Fruit fly (Drosophila melanogaster): ENCODE data around the gene elgi.

The elgi gene

dm6 chr3L:15956448-15957010, at the start of gene elgi:
TSS of gene elgi (plus strand) at chr3L:15956550.
- TF ChIP-seq CG17801 (GFP tag; optimal IDR thresholded peaks at IDR 0.05; ENCODE audit: partially characterized antibody), result peak; percentile 47

dm6 chr3L:15921043-15921621, 35.2 kb upstream of the elgi start:
- no peak for TF ChIP-seq CG17801 (GFP tag; optimal IDR thresholded peaks at IDR 0.05; ENCODE audit: partially characterized antibody)

dm6 chr3L:15923352-15923751, 33.0 kb upstream of the elgi start:
- TF ChIP-seq CG17801 (GFP tag; optimal IDR thresholded peaks at IDR 0.05; ENCODE audit: partially characterized antibody), result no peak

DNA sequence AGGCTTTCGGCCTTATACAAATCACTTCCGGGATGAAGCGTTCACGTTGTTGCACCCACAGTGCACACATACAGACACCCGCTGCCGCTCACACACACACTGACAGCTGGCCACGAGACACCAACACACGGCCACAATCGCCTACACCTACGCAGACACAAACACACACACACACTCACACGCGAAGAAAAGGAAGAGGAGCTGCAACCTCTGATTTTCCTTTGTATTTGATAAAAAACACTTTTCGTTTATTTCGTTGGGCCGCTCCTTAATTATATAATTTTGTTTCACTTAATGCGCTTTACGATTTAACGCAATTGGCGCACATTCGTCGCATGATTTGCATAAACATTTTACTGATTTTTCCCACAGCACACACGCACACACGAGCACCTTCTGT, 32.0 kb upstream of the elgi start:
- TF ChIP-seq CG17801 (GFP tag; optimal IDR thresholded peaks at IDR 0.05; ENCODE audit: partially characterized antibody), result no peak

DNA sequence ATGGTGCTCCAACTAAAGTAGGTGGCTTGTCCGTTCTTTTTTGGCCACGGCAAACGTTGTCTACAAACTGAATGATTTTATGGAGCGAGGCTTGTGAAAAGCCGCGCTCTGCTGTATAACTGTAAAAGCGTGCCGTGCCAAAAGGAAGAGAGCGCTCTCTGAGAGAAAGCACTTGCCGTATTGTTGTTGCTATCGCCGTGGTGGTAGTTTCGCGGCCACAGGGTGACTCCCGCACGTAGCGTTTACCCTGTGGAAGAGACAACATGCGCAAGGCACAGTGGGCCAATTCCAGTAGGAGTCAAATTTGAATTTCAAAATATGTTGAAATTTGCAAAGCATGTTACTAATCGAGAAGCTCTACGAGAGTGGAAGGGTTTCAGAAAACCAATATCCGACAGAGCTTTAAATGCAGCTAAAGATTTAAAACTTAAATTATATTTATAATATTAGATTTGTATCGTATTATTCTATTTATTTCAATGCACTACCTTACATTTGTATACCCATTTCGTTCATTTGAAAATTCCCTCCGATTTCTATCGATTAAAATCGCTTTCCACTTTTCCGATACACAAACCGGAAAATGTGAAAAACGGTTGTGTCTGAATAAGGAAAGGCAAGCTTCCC, 31.4 kb upstream of the elgi start, which contains the start of gene sff:
Gene sff (minus strand): TSS at position 51 of the 627 bp plus-strand sequence.
- peak; percentile 66 for TF ChIP-seq CG17801 (GFP tag; optimal IDR thresholded peaks at IDR 0.05; ENCODE audit: partially characterized antibody)

DNA sequence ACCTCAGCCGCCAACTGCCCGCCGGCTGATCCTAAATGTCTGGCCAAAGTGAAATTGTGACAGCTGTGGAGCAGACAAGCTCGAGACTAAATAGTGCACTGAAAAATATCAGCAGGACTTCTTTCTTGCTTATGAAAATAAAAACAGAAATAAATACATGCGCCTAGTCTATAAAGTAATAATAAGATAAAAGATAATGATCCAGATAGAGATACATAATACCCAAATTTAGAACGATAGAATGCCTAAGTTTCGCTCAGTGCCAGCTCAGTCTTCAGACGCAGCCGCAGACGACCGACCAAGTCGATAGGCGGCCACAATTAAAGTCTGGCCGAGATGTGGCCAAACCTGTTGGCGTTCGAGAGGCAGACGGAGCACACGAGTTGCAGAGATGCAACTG, 15.5 kb upstream of the elgi start:
- TF ChIP-seq CG17801 (GFP tag; optimal IDR thresholded peaks at IDR 0.05; ENCODE audit: partially characterized antibody), result no peak

- peak; percentile 17 for TF ChIP-seq CG17801 (GFP tag; optimal IDR thresholded peaks at IDR 0.05; ENCODE audit: partially characterized antibody)
Measured at dm6 chr3L:15952287-15952686, 4.1 kb upstream of the elgi start.

DNA sequence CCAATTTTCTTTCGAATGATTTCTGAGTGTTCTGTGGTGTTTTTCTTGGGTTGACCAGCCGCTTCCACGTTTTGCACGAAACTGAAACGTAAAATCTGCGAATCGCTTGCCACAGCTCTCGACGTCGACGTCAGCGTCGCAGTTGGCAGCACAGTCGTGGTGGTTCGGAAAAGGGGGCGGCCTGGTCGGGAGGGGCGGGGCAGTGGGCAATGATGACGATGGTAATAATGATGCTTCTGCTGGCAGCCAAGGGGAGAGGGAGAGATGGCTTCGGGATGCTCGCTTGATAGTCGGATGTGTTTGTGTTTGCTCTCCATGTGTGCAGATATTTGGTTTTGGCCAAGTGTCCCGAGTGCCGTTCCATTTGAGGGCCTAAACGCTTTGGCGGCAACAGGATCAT, 3.4 kb upstream of the elgi start:
- no peak for TF ChIP-seq CG17801 (GFP tag; optimal IDR thresholded peaks at IDR 0.05; ENCODE audit: partially characterized antibody)

DNA sequence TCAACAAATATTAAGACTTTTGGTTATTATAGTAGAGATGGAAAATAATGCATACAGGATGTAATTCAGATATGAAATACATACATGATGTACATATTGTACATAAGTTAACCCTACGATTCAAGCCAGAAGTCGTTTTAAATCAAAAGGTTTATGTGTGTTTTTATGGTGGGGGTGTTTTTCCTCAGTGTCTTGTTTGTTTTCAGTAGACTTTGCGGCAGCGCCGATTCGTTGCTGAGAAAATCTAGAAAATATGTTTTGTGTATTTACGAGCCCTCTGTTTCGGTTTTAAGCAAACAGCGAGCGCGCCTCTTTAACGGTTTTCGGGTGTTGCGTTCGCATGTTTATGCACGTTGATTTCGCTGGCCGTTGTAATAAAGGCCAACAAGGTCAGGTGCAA, 2.5 kb upstream of the elgi start:
- no peak for TF ChIP-seq CG17801 (GFP tag; optimal IDR thresholded peaks at IDR 0.05; ENCODE audit: partially characterized antibody)

DNA sequence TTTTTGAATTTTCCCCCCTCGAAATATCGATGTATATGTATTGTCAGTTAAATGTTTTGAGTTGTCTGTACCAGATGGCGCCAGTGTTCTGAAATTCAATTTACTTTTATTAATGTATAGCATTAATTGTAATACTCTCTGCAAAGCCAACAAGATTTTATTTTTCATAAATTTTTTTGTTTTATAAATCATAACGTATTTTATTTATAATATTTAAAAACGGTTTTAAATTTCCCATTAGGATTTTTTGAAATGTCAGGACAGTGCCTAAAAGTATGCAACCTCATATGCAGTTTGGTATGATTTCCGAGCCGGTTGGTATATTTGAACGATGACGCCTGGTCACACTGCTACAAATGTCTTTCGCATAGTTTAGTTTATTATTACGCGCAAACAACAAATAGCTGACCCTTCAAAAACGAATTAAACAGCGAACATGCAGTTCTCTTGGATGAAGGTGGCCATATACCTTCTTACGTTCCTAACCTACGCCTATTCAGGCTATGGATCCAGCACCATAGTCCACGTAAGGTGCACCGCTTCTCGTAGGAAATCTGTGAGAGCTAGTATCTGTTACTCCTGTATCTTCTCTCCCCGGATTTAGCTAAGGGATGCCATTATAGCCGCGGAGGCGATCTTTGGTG, 1.4 kb upstream of the elgi start, which contains the start of the genes Pka-C3 and GXIVsPLA2:
Gene Pka-C3 (minus strand): TSS at position 14 of the 644 bp plus-strand sequence.
Gene GXIVsPLA2 (plus strand): TSS at position 313 of the 644 bp plus-strand sequence.
- TF ChIP-seq CG17801 (GFP tag; optimal IDR thresholded peaks at IDR 0.05; ENCODE audit: partially characterized antibody), result no peak

DNA sequence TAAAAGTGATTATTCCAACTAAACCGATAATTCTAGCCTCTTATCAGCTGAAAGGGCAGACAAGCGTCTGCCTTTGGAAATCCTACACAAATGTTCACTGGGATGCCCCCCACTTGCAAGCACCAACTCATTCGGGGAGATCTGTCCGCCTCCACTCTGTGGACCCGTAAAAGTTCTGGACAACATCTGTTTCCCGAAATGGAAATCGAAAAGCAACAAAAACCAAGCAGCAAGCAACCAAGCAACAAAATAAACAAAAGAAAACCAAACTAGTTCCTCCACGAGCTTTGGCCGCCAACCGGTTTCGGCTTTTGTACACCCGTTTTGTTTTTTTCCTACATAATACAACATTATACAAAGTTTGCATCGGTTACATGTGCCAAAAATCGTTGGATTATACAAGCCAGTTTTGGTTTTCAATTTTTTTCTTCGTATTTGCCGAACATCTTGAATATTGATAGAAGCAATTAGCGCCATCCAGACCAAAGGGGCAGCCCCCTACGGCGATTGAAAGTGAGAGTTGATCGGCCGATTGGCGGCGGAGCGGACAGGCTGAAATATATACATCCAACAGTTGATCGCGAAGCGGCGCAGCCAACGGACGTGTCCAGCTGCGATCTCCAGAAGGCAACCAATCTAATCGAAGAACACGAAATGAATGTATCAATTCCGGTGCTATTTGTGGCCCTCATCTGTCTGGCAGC, 2.4 kb downstream of the elgi start, which contains the start of gene CG17032:
Gene CG17032 (plus strand): TSS at position 232 of the 704 bp plus-strand sequence.
- no peak for TF ChIP-seq CG17801 (GFP tag; optimal IDR thresholded peaks at IDR 0.05; ENCODE audit: partially characterized antibody)

DNA sequence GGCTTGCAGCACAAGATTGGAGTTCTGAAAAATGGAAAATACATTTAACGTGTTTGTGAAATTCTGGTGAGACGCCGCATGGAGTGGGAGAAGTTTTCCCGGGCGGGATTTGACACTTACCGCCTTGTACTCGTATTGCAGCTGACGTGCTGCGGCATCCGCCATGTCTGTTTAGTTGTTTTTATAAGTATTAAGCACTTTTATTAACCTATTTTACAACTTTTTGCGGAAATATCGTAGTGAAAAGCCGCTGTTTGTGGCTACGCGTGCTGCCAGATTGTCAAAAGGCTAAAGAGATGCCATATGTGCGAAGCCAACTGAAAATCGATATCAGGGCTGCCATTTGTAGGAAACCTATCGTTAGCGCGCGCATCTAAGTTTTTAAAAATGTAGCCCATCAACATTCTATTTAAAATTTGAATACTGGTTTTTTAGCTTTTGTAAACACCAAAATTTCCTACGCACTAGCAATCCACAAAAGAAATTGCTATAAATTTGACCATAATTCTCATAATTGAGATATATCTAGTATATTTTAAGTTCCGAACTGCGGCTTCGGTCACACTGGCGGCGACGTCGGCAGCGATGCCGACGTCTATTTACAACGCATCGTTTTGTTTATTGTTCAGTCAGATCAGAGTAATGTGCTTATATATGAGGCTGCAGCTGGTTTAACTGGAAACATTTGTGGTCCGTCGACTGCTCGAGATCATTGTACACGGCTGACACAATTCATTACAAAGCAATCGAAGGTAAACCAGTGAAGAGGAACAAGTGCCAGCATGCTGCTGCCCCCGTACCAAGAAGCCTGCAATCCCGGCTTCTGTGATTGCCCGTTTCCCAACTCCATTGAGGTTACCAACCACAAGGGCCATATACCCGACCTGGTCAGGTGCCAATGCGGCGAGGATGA, 11.5 kb downstream of the elgi start, which contains the start of the genes Brr2 and CG10516:
Gene Brr2 (minus strand): TSS at position 285 of the 913 bp plus-strand sequence.
Gene CG10516 (plus strand): TSS at position 617 of the 913 bp plus-strand sequence.
- TF ChIP-seq CG17801 (GFP tag; optimal IDR thresholded peaks at IDR 0.05; ENCODE audit: partially characterized antibody), result no peak

DNA sequence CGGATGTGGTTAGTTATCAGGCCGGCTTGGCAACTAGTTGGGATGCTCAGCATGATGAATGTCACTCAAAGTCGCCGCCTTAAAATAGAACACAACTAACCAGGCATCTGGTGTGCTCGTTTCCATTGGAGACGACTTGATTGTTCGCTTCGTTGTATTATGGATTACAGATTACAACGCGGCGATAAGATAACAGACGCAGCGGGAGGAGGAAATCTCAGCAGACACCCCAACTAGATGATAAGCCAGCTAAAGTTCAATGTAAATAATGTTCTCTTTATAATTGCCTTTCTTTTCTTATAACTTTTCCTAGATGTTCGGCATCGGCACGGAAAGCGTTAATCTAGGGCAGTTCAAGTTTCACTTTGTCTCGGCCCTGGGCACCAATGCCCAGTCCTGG, 12.3 kb downstream of the elgi start:
- TF ChIP-seq CG17801 (GFP tag; optimal IDR thresholded peaks at IDR 0.05; ENCODE audit: partially characterized antibody), result no peak

DNA sequence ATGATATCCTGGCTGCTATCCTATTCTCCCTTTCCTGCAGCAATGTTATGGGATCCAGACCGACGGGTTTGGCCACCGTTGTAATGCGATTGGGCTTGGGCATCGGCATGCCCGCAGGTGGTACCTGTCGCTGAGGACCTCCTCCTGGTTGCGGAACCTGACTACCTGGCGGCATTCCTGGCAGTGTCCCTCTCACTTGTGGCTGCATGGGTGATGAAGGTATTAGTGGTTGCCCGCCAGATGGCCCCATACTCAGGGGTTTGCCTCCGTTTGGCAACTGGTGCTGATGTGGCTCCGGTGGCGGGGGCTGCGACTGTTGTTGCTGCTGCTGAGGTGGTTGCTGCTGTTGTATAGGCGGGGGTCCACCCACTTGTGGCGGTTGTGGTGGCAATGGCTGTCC, 17.8 kb downstream of the elgi start:
- no peak for TF ChIP-seq CG17801 (GFP tag; optimal IDR thresholded peaks at IDR 0.05; ENCODE audit: partially characterized antibody)
